Worm (Caenorhabditis elegans) whole organism, young adult: ENCODE measurements around the gene Y75B8A.28.

Experiments used
- B0336.3 ChIP-seq: fragments of 200-800 bp; sonication (Bioruptor generic); IDR thresholded peaks from 2 replicates; pipeline ENCODE4 v1.3.6; 2022; ENCODE audit warnings: missing genetic modification characterization, missing compliant biosample characterization
- C17E4.6 ChIP-seq: fragments of 200-800 bp; sonication (Bioruptor generic); IDR thresholded peaks from 2 replicates; pipeline ENCODE4 v1.3.6; 2022; ENCODE audit warnings: missing genetic modification reagents, missing genetic modification characterization, missing compliant biosample characterization
- F39B2.1 ChIP-seq: fragments of 200-800 bp; sonication (Bioruptor generic); IDR thresholded peaks from 2 replicates; pipeline ENCODE4 v1.3.6; 2022; ENCODE audit warnings: missing genetic modification reagents, missing genetic modification characterization, missing compliant biosample characterization
- F57C9.4 ChIP-seq: sonication (generic microtip); optimal IDR thresholded peaks from 2 replicates; lab custom pipeline; 2017; ENCODE audit warnings: mild to moderate bottlenecking, missing genetic modification characterization, missing compliant biosample characterization
- T26A5.8 ChIP-seq: sonication (generic microtip); optimal IDR thresholded peaks from 2 replicates; lab custom pipeline; 2016; ENCODE audit warnings: missing genetic modification characterization, missing compliant biosample characterization
- Y53F4B.3 ChIP-seq: fragments of 200-800 bp; sonication (Bioruptor generic); IDR thresholded peaks from 2 replicates; pipeline ENCODE4 v1.3.6; 2022; ENCODE audit warnings: missing genetic modification reagents, missing genetic modification characterization, missing compliant biosample characterization
- Y67H2A.10 ChIP-seq: fragments of 200-800 bp; sonication (Bioruptor generic); conservative IDR thresholded peaks from 2 replicates; pipeline ENCODE4 v1.3.6; 2022; ENCODE audit warnings: missing genetic modification reagents, missing genetic modification characterization, missing compliant biosample characterization
- Y79H2A.3 ChIP-seq: fragments of 200-800 bp; sonication (Bioruptor generic); conservative IDR thresholded peaks from 2 replicates; pipeline ENCODE4 v1.3.6; 2022; ENCODE audit warnings: missing genetic modification reagents, missing genetic modification characterization, missing compliant biosample characterization
- Y95B8A.8 ChIP-seq: fragments of 200-800 bp; sonication (Bioruptor generic); IDR thresholded peaks from 2 replicates; pipeline ENCODE4 v1.3.6; 2022; ENCODE audit warnings: missing genetic modification reagents, missing genetic modification characterization, missing compliant biosample characterization
- bed-1 ChIP-seq: fragments of 200-800 bp; sonication (Bioruptor generic); IDR thresholded peaks from 2 replicates; pipeline ENCODE4 v1.3.6; 2022; ENCODE audit warnings: missing genetic modification reagents, missing genetic modification characterization, missing compliant biosample characterization
- ccch-3 ChIP-seq: fragments of 200-800 bp; sonication (Bioruptor generic); optimal IDR thresholded peaks from 2 replicates; lab custom pipeline; 2018; ENCODE audit warnings: mild to moderate bottlenecking, missing genetic modification characterization, missing compliant biosample characterization
- cebp-1 ChIP-seq, 2 experiments: fragments of 200-800 bp in 1 of 2; sonication (Bioruptor generic) in 1 of 2; sonication (generic microtip) in 1 of 2; IDR thresholded peaks in 1 of 2; optimal IDR thresholded peaks in 1 of 2; 2 replicates each; pipeline versions ENCODE4 v1.3.6 to Lab custom; 2017 to 2022; ENCODE audit warnings: missing compliant biosample characterization in 2 of 2, missing genetic modification characterization in 2 of 2, mild to moderate bottlenecking in 1 of 2, missing genetic modification reagents in 1 of 2, moderate library complexity in 1 of 2
- cebp-2 ChIP-seq: fragments of 200-800 bp; sonication (Bioruptor generic); IDR thresholded peaks from 2 replicates; pipeline ENCODE4 v1.3.6; 2022; ENCODE audit warnings: missing genetic modification characterization, missing compliant biosample characterization
- ceh-100 ChIP-seq: fragments of 200-800 bp; sonication (Bioruptor generic); IDR thresholded peaks from 2 replicates; pipeline ENCODE4 v1.3.6; 2022; ENCODE audit warnings: missing genetic modification reagents, missing genetic modification characterization, missing compliant biosample characterization
- ceh-27 ChIP-seq: fragments of 200-800 bp; sonication (Bioruptor generic); optimal IDR thresholded peaks from 2 replicates; lab custom pipeline; 2018; ENCODE audit warnings: mild to moderate bottlenecking, missing genetic modification characterization, moderate library complexity, missing compliant biosample characterization
- ceh-79 ChIP-seq: sonication (generic microtip); optimal IDR thresholded peaks from 2 replicates; lab custom pipeline; 2017; ENCODE audit warnings: mild to moderate bottlenecking, missing genetic modification characterization, missing compliant biosample characterization
- chd-7 ChIP-seq: sonication (generic microtip); optimal IDR thresholded peaks from 2 replicates; lab custom pipeline; 2016; ENCODE audit warnings: mild to moderate bottlenecking, missing genetic modification characterization, moderate library complexity, missing compliant biosample characterization
- die-1 ChIP-seq: sonication (generic microtip); optimal IDR thresholded peaks from 2 replicates; lab custom pipeline; 2016; ENCODE audit warnings: missing genotype, mild to moderate bottlenecking, missing genetic modification characterization, missing compliant biosample characterization
- dpl-1 ChIP-seq: fragments of 150-350 bp; optimal IDR thresholded peaks from 2 replicates; lab custom pipeline; 2014; ENCODE audit warnings: missing biosample characterization, missing genetic modification reagents, missing genetic modification characterization
- efl-1 ChIP-seq: fragments of 150-350 bp; optimal IDR thresholded peaks from 2 replicates; lab custom pipeline; 2014; ENCODE audit warnings: missing biosample characterization, missing genetic modification reagents, missing genetic modification characterization
- ets-4 ChIP-seq: fragments of 200-800 bp; sonication (Bioruptor generic); optimal IDR thresholded peaks from 2 replicates; lab custom pipeline; 2018; ENCODE audit warnings: mild to moderate bottlenecking, missing genetic modification characterization, missing compliant biosample characterization
- gei-17 ChIP-seq: fragments of 200-800 bp; sonication (Bioruptor generic); optimal IDR thresholded peaks from 2 replicates; lab custom pipeline; 2018; ENCODE audit warnings: mild to moderate bottlenecking, missing genetic modification characterization, missing compliant biosample characterization
- hmg-1.2 ChIP-seq: fragments of 200-800 bp; sonication (Bioruptor generic); IDR thresholded peaks from 2 replicates; pipeline ENCODE4 v1.3.6; 2022; ENCODE audit warnings: missing genetic modification reagents, missing genetic modification characterization, missing compliant biosample characterization
- hmg-20 ChIP-seq: fragments of 200-800 bp; sonication (Bioruptor generic); IDR thresholded peaks from 2 replicates; pipeline ENCODE4 v1.3.6; 2022; ENCODE audit warnings: missing genetic modification reagents, missing genetic modification characterization, missing compliant biosample characterization
- hsf-1 ChIP-seq: fragments of 200-800 bp; sonication (Bioruptor generic); IDR thresholded peaks from 2 replicates; pipeline ENCODE4 v1.3.6; 2022; ENCODE audit warnings: missing genetic modification reagents, missing genetic modification characterization, missing compliant biosample characterization
- lag-1 ChIP-seq: fragments of 200-800 bp; sonication (Bioruptor generic); IDR thresholded peaks from 2 replicates; pipeline ENCODE4 v1.3.6; 2022; ENCODE audit warnings: missing genetic modification reagents, missing genetic modification characterization, missing compliant biosample characterization
- let-526 ChIP-seq: fragments of 200-800 bp; sonication (Bioruptor generic); IDR thresholded peaks from 2 replicates; pipeline ENCODE4 v1.3.6; 2022; ENCODE audit warnings: missing genetic modification reagents, missing genetic modification characterization, missing compliant biosample characterization
- lin-40 ChIP-seq: sonication (generic microtip); optimal IDR thresholded peaks from 2 replicates; lab custom pipeline; 2016; ENCODE audit warnings: missing genetic modification characterization, mild to moderate bottlenecking, missing compliant biosample characterization, missing genotype, missing genetic modification reagents
- lin-54 ChIP-seq: fragments of 200-800 bp; sonication (Bioruptor generic); optimal IDR thresholded peaks from 2 replicates; lab custom pipeline; 2018; ENCODE audit warnings: mild to moderate bottlenecking, missing genetic modification characterization, missing compliant biosample characterization
- lsl-1 ChIP-seq: fragments of 200-800 bp; sonication (Bioruptor generic); optimal IDR thresholded peaks from 2 replicates; lab custom pipeline; 2018; ENCODE audit warnings: mild to moderate bottlenecking, missing genetic modification characterization, moderate library complexity, missing compliant biosample characterization
- madf-3 ChIP-seq: fragments of 200-800 bp; sonication (Bioruptor generic); IDR thresholded peaks from 2 replicates; pipeline ENCODE4 v1.3.6; 2022; ENCODE audit warnings: missing genetic modification reagents, missing genetic modification characterization, missing compliant biosample characterization
- mcd-1 ChIP-seq: fragments of 200-800 bp; sonication (Bioruptor generic); IDR thresholded peaks from 2 replicates; pipeline ENCODE4 v1.3.6; 2022; ENCODE audit warnings: missing genetic modification reagents, missing genetic modification characterization, missing compliant biosample characterization
- mxl-1 ChIP-seq: sonication (generic microtip); optimal IDR thresholded peaks from 2 replicates; lab custom pipeline; 2016; ENCODE audit warnings: missing genetic modification characterization, missing compliant biosample characterization
- nfyb-1 ChIP-seq: fragments of 200-800 bp; sonication (Bioruptor generic); IDR thresholded peaks from 2 replicates; pipeline ENCODE4 v1.3.6; 2022; ENCODE audit warnings: missing genetic modification reagents, missing genetic modification characterization, missing compliant biosample characterization
- nhr-120 ChIP-seq: fragments of 200-800 bp; sonication (Bioruptor generic); IDR thresholded peaks from 2 replicates; pipeline ENCODE4 v1.3.6; 2022; ENCODE audit warnings: missing genetic modification characterization, missing compliant biosample characterization
- nhr-80 ChIP-seq: sonication (generic microtip); optimal IDR thresholded peaks from 2 replicates; lab custom pipeline; 2016; ENCODE audit warnings: missing genetic modification characterization, missing compliant biosample characterization
- pbrm-1 ChIP-seq: fragments of 200-800 bp; sonication (Bioruptor generic); IDR thresholded peaks from 2 replicates; pipeline ENCODE4 v1.3.6; 2022; ENCODE audit warnings: missing genetic modification reagents, missing genetic modification characterization, missing compliant biosample characterization
- rcor-1 ChIP-seq: fragments of 200-800 bp; sonication (Bioruptor generic); IDR thresholded peaks from 2 replicates; pipeline ENCODE4 v1.3.6; 2022; ENCODE audit warnings: missing genetic modification reagents, missing genetic modification characterization, missing compliant biosample characterization
- repo-1 ChIP-seq: sonication (generic microtip); optimal IDR thresholded peaks from 2 replicates; lab custom pipeline; 2017; ENCODE audit warnings: mild to moderate bottlenecking, missing genetic modification characterization, missing compliant biosample characterization
- snpc-3.4 ChIP-seq: sonication (generic microtip); optimal IDR thresholded peaks from 2 replicates; lab custom pipeline; 2017; ENCODE audit warnings: missing genetic modification characterization, mild to moderate bottlenecking, missing compliant biosample characterization, antibody characterized with exemption, moderate library complexity, missing genotype, missing genetic modification reagents
- tbp1 ChIP-seq: fragments of 200-800 bp; sonication (Bioruptor generic); optimal IDR thresholded peaks from 2 replicates; lab custom pipeline; 2018; ENCODE audit warnings: mild to moderate bottlenecking, missing genetic modification characterization, missing compliant biosample characterization
- zim-3 ChIP-seq: sonication (generic microtip); optimal IDR thresholded peaks from 2 replicates; lab custom pipeline; 2017; ENCODE audit warnings: mild to moderate bottlenecking, missing genetic modification characterization, moderate library complexity, missing compliant biosample characterization
- ztf-18 ChIP-seq: sonication (generic microtip); optimal IDR thresholded peaks from 2 replicates; lab custom pipeline; 2016; ENCODE audit warnings: missing genotype, mild to moderate bottlenecking, missing genetic modification characterization, missing compliant biosample characterization
- ztf-28 ChIP-seq: fragments of 200-800 bp; sonication (Bioruptor generic); IDR thresholded peaks from 2 replicates; pipeline ENCODE4 v1.3.6; 2022; ENCODE audit warnings: missing genetic modification reagents, missing genetic modification characterization, missing compliant biosample characterization

Y75B8A.28 gene

ce11 chrIII:12368462-12369306, 49.8 kb downstream of the Y75B8A.28 start, which contains the start of gene his-72 (continued):
- 0 out of 2 replicates have a peak, but pooled peaks have one; percentile 51 for TF ChIP-seq B0336.3 (GFP tag; lab: Robert Waterston, UW)
- TF ChIP-seq die-1 (tag; lab: Kevin White, UChicago), result no peak
- no peak for TF ChIP-seq Y67H2A.10
- TF ChIP-seq T26A5.8, result no peak
- no peak for TF ChIP-seq ztf-28 (GFP tag; lab: Robert Waterston, UW)
- TF ChIP-seq rcor-1 (GFP tag; lab: Robert Waterston, UW), result 0 out of 2 replicates have a peak, but pooled peaks have one; percentile 17

ce11 chrIII:12369476-12369875, 50.6 kb downstream of the Y75B8A.28 start:
- TF ChIP-seq F57C9.4 (tag; lab: Kevin White, UChicago) (no peak), cebp-1 (GFP tag; IDR thresholded peaks at IDR 0.05; lab: Robert Waterston, UW) (no peak), cebp-1 (tag; optimal IDR thresholded peaks at IDR 0.05; lab: Kevin White, UChicago) (peak; percentile 2), chd-7 (tag; lab: Kevin White, UChicago) (no peak), C17E4.6 (GFP tag; lab: Robert Waterston, UW) (no peak), efl-1 (GFP tag; lab: Kevin White, UChicago) (peak; percentile 26), lag-1 (GFP tag; lab: Robert Waterston, UW) (no peak), bed-1 (no peak), ceh-27 (GFP tag; lab: Kevin White, UChicago) (peak; percentile 6), B0336.3 (GFP tag; lab: Robert Waterston, UW) (no peak), let-526 (no peak), cebp-2 (no peak), mcd-1 (GFP tag; lab: Robert Waterston, UW) (peak; percentile 42), hmg-1.2 (GFP tag; lab: Robert Waterston, UW) (peak; percentile 97), snpc-3.4 (tag; lab: Kevin White, UChicago) (no peak), ccch-3 (GFP tag; lab: Kevin White, UChicago) (no peak), pbrm-1 (GFP tag; lab: Robert Waterston, UW) (peak; percentile 72), gei-17 (GFP tag; lab: Kevin White, UChicago) (no peak), lin-54 (GFP tag; lab: Kevin White, UChicago) (peak; percentile 22), madf-3 (GFP tag; lab: Robert Waterston, UW) (no peak), Y95B8A.8 (GFP tag; lab: Robert Waterston, UW) (no peak), Y53F4B.3 (GFP tag; lab: Robert Waterston, UW) (no peak), nhr-80 (tag; lab: Kevin White, UChicago) (no peak), ceh-100 (GFP tag; lab: Robert Waterston, UW) (no peak), ceh-79 (no peak), hsf-1 (no peak)
- TF ChIP-seq, all 124 proteins: peak for 7

- TF ChIP-seq nhr-80 (tag; lab: Kevin White, UChicago), result no peak
- TF ChIP-seq mcd-1 (GFP tag; lab: Robert Waterston, UW), result peak; percentile 63
- no peak for TF ChIP-seq ztf-18 (tag; lab: Kevin White, UChicago)
- TF ChIP-seq mxl-1 (tag; lab: Kevin White, UChicago), result no peak
- peak; percentile 18 for TF ChIP-seq tbp1 (GFP tag; lab: Kevin White, UChicago)
- 0 out of 2 replicates have a peak, but pooled peaks have one; percentile 39 for TF ChIP-seq pbrm-1 (GFP tag; lab: Robert Waterston, UW)
- no peak for TF ChIP-seq dpl-1 (GFP tag; lab: Kevin White, UChicago)
- no peak for TF ChIP-seq repo-1 (tag; lab: Kevin White, UChicago)
- TF ChIP-seq lsl-1, result peak; percentile 10
- TF ChIP-seq Y79H2A.3 (GFP tag; lab: Robert Waterston, UW), result no peak
- TF ChIP-seq hmg-20 (GFP tag; lab: Robert Waterston, UW), result no peak
- TF ChIP-seq F39B2.1 (GFP tag; lab: Robert Waterston, UW), result no peak
- TF ChIP-seq nhr-120 (GFP tag; lab: Robert Waterston, UW), result no peak
- TF ChIP-seq lin-40, result peak; percentile 29
- TF ChIP-seq efl-1 (GFP tag; lab: Kevin White, UChicago), result no peak
- 0 out of 2 replicates have a peak, but pooled peaks have one; percentile 9 for TF ChIP-seq nfyb-1 (GFP tag; lab: Robert Waterston, UW)
- no peak for TF ChIP-seq zim-3 (tag; lab: Kevin White, UChicago)
- TF ChIP-seq ets-4 (GFP tag; lab: Kevin White, UChicago), result no peak
Measured at ce11 chrIII:12370011-12370506, 51.2 kb downstream of the Y75B8A.28 start, which contains the start of gene rpt-6. rpt-6 (plus strand) TSS chrIII:12370456.
